Worm (Caenorhabditis elegans) whole organism, L3 larva: ENCODE data around the gene F56D3.1.
"Not testable (repeated sequence)": the region's sequence is repeated elsewhere in the genome, so short reads cannot be mapped to it uniquely, and the experiment has no call there.

Source experiments
- R02D3.7 ChIP-seq: fragments of 150-350 bp; optimal IDR thresholded peaks from 2 replicates; lab custom pipeline; 2014; ENCODE audit warnings: missing biosample characterization, missing genetic modification characterization
- ama-1 ChIP-seq: fragments of 150-350 bp; optimal IDR thresholded peaks from 2 replicates; lab custom pipeline; 2018
- ceh-82 ChIP-seq: fragments of 150-350 bp; optimal IDR thresholded peaks from 2 replicates; lab custom pipeline; 2014; ENCODE audit warnings: missing biosample characterization, missing genetic modification characterization
- ceh-9 ChIP-seq: sonication (generic microtip); optimal IDR thresholded peaks from 2 replicates; lab custom pipeline; 2018; ENCODE audit warnings: missing biosample characterization, missing genetic modification characterization
- daf-12 ChIP-seq: fragments of 150-350 bp; optimal IDR thresholded peaks from 2 replicates; lab custom pipeline; 2014; ENCODE audit warnings: missing biosample characterization, missing genetic modification reagents, missing genetic modification characterization
- egl-27 ChIP-seq: sonication (generic microtip); optimal IDR thresholded peaks from 4 replicates; lab custom pipeline; 2017; ENCODE audit warnings: missing biosample characterization, missing genetic modification reagents, missing genetic modification characterization
- egl-5 ChIP-seq: fragments of 150-350 bp; optimal IDR thresholded peaks from 2 replicates; lab custom pipeline; 2017; ENCODE audit warnings: missing biosample characterization, missing genetic modification reagents, missing genetic modification characterization, inconsistent platforms
- elt-1 ChIP-seq: fragments of 150-350 bp; optimal IDR thresholded peaks from 2 replicates; lab custom pipeline; 2014; ENCODE audit warnings: missing biosample characterization, missing genetic modification characterization
- elt-2 ChIP-seq: sonication (generic microtip); optimal IDR thresholded peaks from 2 replicates; lab custom pipeline; 2016; ENCODE audit warnings: missing genetic modification reagents, mild to moderate bottlenecking, missing genetic modification characterization, missing compliant biosample characterization
- elt-3 ChIP-seq, 3 experiments: fragments of 150-350 bp in 1 of 3; sonication (generic microtip) in 2 of 3; optimal IDR thresholded peaks; 2 replicates in 2 of 3; 4 replicates in 1 of 3; lab custom pipeline; 2014 to 2017; ENCODE audit warnings: missing biosample characterization in 3 of 3, missing genetic modification characterization in 3 of 3
- eor-1 ChIP-seq, 2 experiments: fragments of 150-350 bp; optimal IDR thresholded peaks; 2 replicates each; lab custom pipeline; 2014 to 2018; ENCODE audit warnings: missing biosample characterization in 2 of 2, missing genetic modification characterization in 2 of 2
- fos-1 ChIP-seq: fragments of 150-350 bp; optimal IDR thresholded peaks from 2 replicates; lab custom pipeline; 2014; ENCODE audit warnings: missing biosample characterization, missing genetic modification characterization
- hmg-11 ChIP-seq: sonication (generic microtip); optimal IDR thresholded peaks from 2 replicates; lab custom pipeline; 2016; ENCODE audit warnings: missing genetic modification characterization, missing compliant biosample characterization
- jun-1 ChIP-seq: fragments of 150-350 bp; optimal IDR thresholded peaks from 2 replicates; lab custom pipeline; 2014; ENCODE audit warnings: missing biosample characterization, missing genetic modification reagents, missing genetic modification characterization
- lin-15B ChIP-seq: fragments of 150-350 bp; optimal IDR thresholded peaks from 2 replicates; lab custom pipeline; 2014; ENCODE audit warnings: missing biosample characterization, missing genetic modification characterization
- lin-39 ChIP-seq: fragments of 150-350 bp; optimal IDR thresholded peaks from 2 replicates; lab custom pipeline; 2018; ENCODE audit warnings: missing biosample characterization, missing genetic modification reagents, missing genetic modification characterization
- lsy-12 ChIP-seq: sonication (generic microtip); optimal IDR thresholded peaks from 2 replicates; lab custom pipeline; 2016; ENCODE audit warnings: mild to moderate bottlenecking, missing genetic modification characterization, missing compliant biosample characterization
- mdl-1 ChIP-seq: fragments of 150-350 bp; optimal IDR thresholded peaks from 2 replicates; lab custom pipeline; 2014; ENCODE audit warnings: missing biosample characterization, missing genetic modification characterization
- mml-1 ChIP-seq: fragments of 150-350 bp; sonication (generic microtip); optimal IDR thresholded peaks from 3 replicates; lab custom pipeline; 2014; ENCODE audit warnings: missing biosample characterization, missing genetic modification characterization
- nfya-1 ChIP-seq: sonication (generic microtip); optimal IDR thresholded peaks from 2 replicates; lab custom pipeline; 2017; ENCODE audit warnings: missing genetic modification characterization, mild to moderate bottlenecking, missing compliant biosample characterization, antibody characterized with exemption, moderate library complexity; ENCODE audit not compliant: insufficient read depth
- nhr-12 ChIP-seq: fragments of 150-350 bp; optimal IDR thresholded peaks from 2 replicates; lab custom pipeline; 2014; ENCODE audit warnings: missing biosample characterization, missing genetic modification characterization
- nhr-23 ChIP-seq: fragments of 150-350 bp; optimal IDR thresholded peaks from 2 replicates; lab custom pipeline; 2014; ENCODE audit warnings: missing biosample characterization, missing genetic modification reagents, missing genetic modification characterization
- nhr-237 ChIP-seq: fragments of 150-350 bp; optimal IDR thresholded peaks from 2 replicates; lab custom pipeline; 2014; ENCODE audit warnings: missing biosample characterization, missing genetic modification characterization
- nhr-25 ChIP-seq: sonication (generic microtip); optimal IDR thresholded peaks from 2 replicates; lab custom pipeline; 2017; ENCODE audit warnings: missing biosample characterization, missing genetic modification characterization
- nhr-43 ChIP-seq: sonication (generic microtip); optimal IDR thresholded peaks from 2 replicates; lab custom pipeline; 2016; ENCODE audit warnings: mild to moderate bottlenecking, missing genetic modification characterization, missing compliant biosample characterization; ENCODE audit not compliant: poor library complexity, severe bottlenecking
- nhr-77 ChIP-seq: fragments of 150-350 bp; optimal IDR thresholded peaks from 2 replicates; lab custom pipeline; 2014; ENCODE audit warnings: missing biosample characterization, missing genetic modification characterization
- pqm-1 ChIP-seq: fragments of 150-350 bp; optimal IDR thresholded peaks from 2 replicates; lab custom pipeline; 2017; ENCODE audit warnings: missing biosample characterization, missing genetic modification characterization, inconsistent platforms
- sea-2 ChIP-seq: fragments of 150-350 bp; sonication (generic microtip); optimal IDR thresholded peaks from 4 replicates; lab custom pipeline; 2014; ENCODE audit warnings: missing biosample characterization, missing genetic modification reagents, missing genetic modification characterization
- skn-1 ChIP-seq: fragments of 150-350 bp; optimal IDR thresholded peaks from 2 replicates; lab custom pipeline; 2014; ENCODE audit warnings: missing biosample characterization, missing genetic modification characterization
- tbx-2 ChIP-seq: sonication (generic microtip); optimal IDR thresholded peaks from 2 replicates; lab custom pipeline; 2016; ENCODE audit warnings: mild to moderate bottlenecking, missing genetic modification characterization, missing compliant biosample characterization

Gene F56D3.1

DNA sequence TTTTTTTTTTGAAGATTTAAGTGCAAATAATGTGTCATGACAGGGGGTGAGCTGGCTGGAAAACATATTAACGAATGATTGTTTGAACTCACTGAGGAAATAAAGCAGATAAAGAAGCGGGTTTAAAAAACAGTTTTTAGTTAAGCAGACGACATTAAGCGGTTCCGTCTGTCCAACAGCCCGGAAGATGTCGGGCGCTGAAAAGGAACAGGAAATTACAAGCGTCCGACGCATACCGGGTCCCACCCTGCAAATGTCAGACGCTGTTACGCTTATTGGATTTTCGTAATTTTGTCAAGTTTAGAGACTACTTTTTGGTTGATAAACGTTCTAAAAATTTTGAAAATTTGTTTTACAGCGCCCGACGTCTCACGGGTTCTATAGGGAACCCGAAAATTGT is 13.4 kb downstream of the F56D3.1 start:
- TF ChIP-seq tbx-2 (tag; lab: Kevin White, UChicago) (no peak), mml-1 (tag; lab: Kevin White, UChicago) (no peak), nhr-25 (no peak), sea-2 (GFP tag; lab: Kevin White, UChicago) (no peak), elt-1 (tag; lab: Kevin White, UChicago) (no peak), lsy-12 (no peak), elt-2 (tag; lab: Kevin White, UChicago) (no peak), pqm-1 (tag; lab: Kevin White, UChicago) (no peak), nfya-1 (tag; lab: Kevin White, UChicago) (no peak), ceh-9 (tag; lab: Kevin White, UChicago) (no peak), hmg-11 (tag; lab: Kevin White, UChicago) (no peak), ceh-82 (no peak), nhr-237 (tag; lab: Kevin White, UChicago) (no peak), nhr-77 (tag; lab: Kevin White, UChicago) (no peak), nhr-12 (tag; lab: Kevin White, UChicago) (no peak), nhr-23 (tag; lab: Kevin White, UChicago) (no peak), skn-1 (tag; lab: Kevin White, UChicago) (no peak), eor-1 (tag; optimal IDR thresholded peaks at IDR 0.05; lab: Kevin White, UChicago) (no peak), fos-1 (tag; lab: Kevin White, UChicago) (no peak), egl-5 (tag; lab: Kevin White, UChicago) (no peak)

DNA sequence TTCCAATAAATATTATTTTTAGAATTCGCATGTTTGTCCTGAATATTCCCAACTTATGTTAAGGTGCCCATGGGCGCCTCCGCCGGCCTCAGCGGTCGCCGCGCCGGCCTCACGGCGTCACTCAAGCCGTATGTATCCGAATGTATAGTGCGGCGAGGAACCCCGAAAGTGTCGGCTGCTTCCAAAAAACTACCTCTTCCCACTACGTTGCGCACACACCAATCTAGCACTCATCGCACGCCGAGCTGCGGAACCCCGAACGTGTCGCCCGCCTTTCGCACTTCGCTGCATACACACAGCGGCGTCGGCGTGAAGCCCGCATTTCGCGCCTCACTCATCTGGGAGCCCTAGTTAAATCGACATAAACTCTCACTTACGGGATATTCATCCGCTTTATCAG is 21.7 kb downstream of the F56D3.1 start:
- TF ChIP-seq R02D3.7 (no peak), elt-2 (tag; lab: Kevin White, UChicago) (no peak), pqm-1 (tag; lab: Kevin White, UChicago) (no peak), eor-1 (tag; optimal IDR thresholded peaks at IDR 0.05; lab: Kevin White, UChicago) (no peak), sea-2 (GFP tag; lab: Kevin White, UChicago) (no peak), nfya-1 (tag; lab: Kevin White, UChicago) (no peak), daf-12 (no peak), hmg-11 (tag; lab: Kevin White, UChicago) (no peak)
- TF ChIP-seq, all 47 proteins: peak for 0

DNA sequence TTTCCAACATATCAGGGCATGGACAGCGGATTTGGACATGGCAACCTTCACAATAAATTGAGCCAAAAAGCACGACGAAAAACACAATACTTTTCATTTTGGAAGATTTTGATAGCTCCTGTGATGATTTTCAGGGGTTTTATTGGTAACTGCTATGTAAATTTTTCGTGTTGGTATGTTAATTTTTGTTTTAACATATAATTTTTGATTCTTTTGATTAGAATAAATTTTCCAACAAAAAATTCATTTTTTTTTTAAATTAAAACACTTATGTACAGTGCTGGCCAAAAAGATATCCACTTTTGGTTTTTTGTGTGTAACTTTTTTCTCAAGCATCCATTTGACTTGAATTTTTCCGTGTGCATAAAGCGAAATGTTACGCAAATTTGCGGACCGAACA is 22.3 kb downstream of the F56D3.1 start, which contains the start of gene R03H10.4:
Gene R03H10.4, minus strand, starts transcription at position 101 of the 400 bp plus-strand sequence.
- not testable (repeated sequence) for TF ChIP-seq ceh-9 (tag; lab: Kevin White, UChicago); elt-1 (tag; lab: Kevin White, UChicago); elt-3 (tag; optimal IDR thresholded peaks at IDR 0.05; lab: Kevin White, UChicago)

DNA sequence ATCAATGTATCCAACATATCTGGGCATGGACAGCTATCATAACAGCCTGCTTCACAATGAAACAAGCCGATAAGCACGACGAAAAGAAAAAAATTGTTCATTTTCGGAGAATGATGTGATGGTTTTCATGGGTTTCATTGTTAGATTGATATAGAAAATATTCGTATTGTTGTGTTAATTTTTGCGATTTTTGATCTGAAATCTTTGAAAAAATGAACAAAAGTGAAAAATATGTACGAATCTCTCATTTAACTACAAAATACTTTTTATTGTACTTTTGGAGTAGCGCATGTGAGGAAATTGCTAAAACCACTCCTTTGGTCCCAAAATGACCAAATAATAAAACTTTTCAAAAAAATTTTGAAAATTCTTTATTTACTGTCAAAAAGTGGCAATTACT is 24.4 kb downstream of the F56D3.1 start, which contains the start of gene R03H10.5:
Gene R03H10.5, minus strand, starts transcription at position 101 of the 400 bp plus-strand sequence.
- TF ChIP-seq egl-27 (no peak), ama-1 (lab: Kevin White, UChicago) (no peak)

DNA sequence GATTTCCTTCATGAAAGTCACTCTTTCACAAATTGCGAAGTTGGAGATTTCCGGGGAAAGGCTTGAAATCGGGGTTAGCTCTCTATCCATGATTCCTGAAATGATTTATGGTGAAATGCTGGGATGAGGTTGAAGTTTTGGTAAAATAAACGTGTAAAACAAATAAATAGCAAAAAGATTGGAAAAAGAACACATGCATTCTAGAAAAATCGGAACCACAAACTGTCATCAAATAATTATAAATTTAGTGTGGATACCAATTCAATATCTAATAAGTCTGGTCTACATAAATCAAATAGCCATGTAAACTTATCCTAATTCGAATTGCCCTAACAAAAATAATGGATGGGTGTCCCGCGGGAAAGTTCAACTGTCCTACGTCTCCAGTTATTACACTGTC is 27.3 kb downstream of the F56D3.1 start, which contains the start of gene R03H10.6:
Gene R03H10.6, minus strand, starts transcription at position 101 of the 400 bp plus-strand sequence.
- TF ChIP-seq nhr-43 (tag; lab: Kevin White, UChicago), result no peak

DNA sequence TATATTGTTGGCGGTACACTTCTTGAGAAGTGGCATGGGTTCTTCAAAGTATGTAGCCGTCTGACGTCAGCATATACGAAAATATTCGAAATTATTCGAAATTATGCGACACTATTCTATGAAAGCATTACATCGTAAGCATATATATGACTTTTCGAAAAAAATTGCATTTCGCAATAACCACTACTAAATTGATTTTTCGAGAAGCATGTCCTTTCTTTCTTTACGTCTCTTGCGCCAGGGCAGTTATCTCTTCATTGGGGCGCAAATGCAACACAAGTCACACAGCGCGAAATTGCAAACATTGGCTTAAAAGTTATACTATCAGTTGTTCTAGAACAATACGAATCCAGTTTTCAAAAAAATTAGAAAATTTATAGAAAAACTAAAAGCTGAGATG is 27.7 kb downstream of the F56D3.1 start:
- no peak for TF ChIP-seq nhr-43 (tag; lab: Kevin White, UChicago)
- no peak for TF ChIP-seq nhr-23 (tag; lab: Kevin White, UChicago)
- TF ChIP-seq lin-15B (tag; lab: Kevin White, UChicago), result peak; percentile 33
- no peak for TF ChIP-seq egl-5 (tag; lab: Kevin White, UChicago)
- TF ChIP-seq elt-3 (tag; optimal IDR thresholded peaks at IDR 0.05; lab: Kevin White, UChicago), result no peak

DNA sequence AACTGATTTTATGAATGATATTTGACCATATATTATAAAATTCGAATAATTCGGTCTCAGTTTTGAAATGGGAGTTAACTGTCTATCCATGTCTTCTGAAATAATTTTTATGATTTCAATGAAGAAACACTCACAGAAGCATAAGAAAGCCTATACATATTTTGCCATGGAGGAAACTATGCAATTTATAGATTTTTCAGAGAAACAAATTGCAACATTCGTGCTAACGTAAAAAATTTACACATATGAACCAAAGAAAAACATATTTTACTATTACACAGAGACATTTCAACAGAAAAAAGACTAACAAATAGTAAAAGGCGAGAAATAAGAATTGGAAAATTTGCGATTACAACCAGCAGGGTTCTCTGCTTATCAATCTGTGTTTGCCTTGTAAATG is 32.7 kb downstream of the F56D3.1 start, which contains the start of gene R03H10.7:
Gene R03H10.7, minus strand, starts transcription at position 101 of the 400 bp plus-strand sequence.
- no peak for TF ChIP-seq mdl-1 (tag; lab: Kevin White, UChicago)
- TF ChIP-seq lin-39 (tag; lab: Kevin White, UChicago), result no peak
- TF ChIP-seq jun-1 (tag; lab: Kevin White, UChicago), result no peak
